Worm (Caenorhabditis elegans) whole organism, L1 larva: ENCODE measurements around the gene hid-1.

Source experiments
- C16A3.4 ChIP-seq: fragments of 150-350 bp; optimal IDR thresholded peaks from 2 replicates; lab custom pipeline; 2014; ENCODE audit warnings: missing biosample characterization, missing genetic modification characterization
- C34B4.2 ChIP-seq: sonication (generic microtip); optimal IDR thresholded peaks from 2 replicates; lab custom pipeline; 2017; ENCODE audit warnings: mild to moderate bottlenecking, missing genetic modification characterization, missing compliant biosample characterization
- Y116A8C.19 ChIP-seq: sonication (generic microtip); optimal IDR thresholded peaks from 2 replicates; lab custom pipeline; 2016; ENCODE audit warnings: missing compliant biosample characterization, missing genetic modification characterization, borderline replicate concordance
- alr-1 ChIP-seq: fragments of 200-800 bp; sonication (Bioruptor generic); optimal IDR thresholded peaks from 2 replicates; lab custom pipeline; 2018; ENCODE audit warnings: borderline replicate concordance, mild to moderate bottlenecking, missing genetic modification characterization, missing compliant biosample characterization
- ceh-8 ChIP-seq: fragments of 200-800 bp; sonication (Bioruptor generic); optimal IDR thresholded peaks from 2 replicates; lab custom pipeline; 2018; ENCODE audit warnings: mild to moderate bottlenecking, missing genetic modification characterization, moderate library complexity, missing compliant biosample characterization
- ceh-88 ChIP-seq: fragments of 200-800 bp; sonication (Bioruptor generic); IDR thresholded peaks from 2 replicates; pipeline ENCODE4 v1.3.6; 2022; ENCODE audit warnings: missing genetic modification characterization, missing compliant biosample characterization
- efl-1 ChIP-seq, 4 experiments: fragments of 150-350 bp; optimal IDR thresholded peaks in 3 of 4; peaks in 1 of 4; 1 replicate in 1 of 4; 2 replicates in 3 of 4; lab custom pipeline; 2014; ENCODE audit warnings: missing biosample characterization in 2 of 4, missing genetic modification characterization in 2 of 4, missing genetic modification reagents in 2 of 4
- efl-3 ChIP-seq: fragments of 200-800 bp; sonication (Bioruptor generic); optimal IDR thresholded peaks from 2 replicates; lab custom pipeline; 2018; ENCODE audit warnings: mild to moderate bottlenecking, missing genetic modification characterization, missing compliant biosample characterization
- elt-3 ChIP-seq, 6 experiments: fragments of 150-350 bp in 1 of 6; sonication (generic microtip); optimal IDR thresholded peaks; 2 replicates each; lab custom pipeline; 2017 to 2018; ENCODE audit warnings: missing biosample characterization in 6 of 6, missing genetic modification characterization in 6 of 6, inconsistent platforms in 1 of 6
- fkh-10 ChIP-seq: sonication (generic microtip); optimal IDR thresholded peaks from 2 replicates; lab custom pipeline; 2017; ENCODE audit warnings: missing biosample characterization, missing genetic modification reagents, missing genetic modification characterization
- fkh-8 ChIP-seq: sonication (generic microtip); optimal IDR thresholded peaks from 2 replicates; lab custom pipeline; 2016; ENCODE audit warnings: mild to moderate bottlenecking, missing genetic modification characterization, missing compliant biosample characterization
- fos-1 ChIP-seq: fragments of 150-350 bp; optimal IDR thresholded peaks from 2 replicates; lab custom pipeline; 2014; ENCODE audit warnings: missing biosample characterization, missing genetic modification characterization
- hlh-4 ChIP-seq: sonication (generic microtip); optimal IDR thresholded peaks from 2 replicates; lab custom pipeline; 2016; ENCODE audit warnings: mild to moderate bottlenecking, missing genetic modification characterization, missing compliant biosample characterization
- hpl-2 ChIP-seq: fragments of 150-350 bp; optimal IDR thresholded peaks from 2 replicates; lab custom pipeline; 2014; ENCODE audit warnings: missing biosample characterization, missing genetic modification reagents, missing genetic modification characterization
- isw-1 ChIP-seq: fragments of 200-800 bp; sonication (Bioruptor generic); IDR thresholded peaks from 2 replicates; pipeline ENCODE4 v1.3.6; 2022; ENCODE audit warnings: missing genetic modification characterization, missing compliant biosample characterization
- jun-1 ChIP-seq: fragments of 150-350 bp; optimal IDR thresholded peaks from 2 replicates; lab custom pipeline; 2014; ENCODE audit warnings: missing biosample characterization, missing genetic modification reagents, missing genetic modification characterization
- lin-13 ChIP-seq: fragments of 150-350 bp; optimal IDR thresholded peaks from 2 replicates; lab custom pipeline; 2014; ENCODE audit warnings: missing biosample characterization, missing genetic modification reagents, missing genetic modification characterization
- lin-14 ChIP-seq: fragments of 200-800 bp; sonication (Bioruptor generic); optimal IDR thresholded peaks from 2 replicates; lab custom pipeline; 2018; ENCODE audit warnings: mild to moderate bottlenecking, missing genetic modification characterization, moderate library complexity, missing compliant biosample characterization
- lin-15B ChIP-seq: fragments of 150-350 bp; sonication (generic microtip); optimal IDR thresholded peaks from 3 replicates; lab custom pipeline; 2014; ENCODE audit warnings: missing biosample characterization, missing genetic modification characterization
- lir-3 ChIP-seq: sonication (generic microtip); optimal IDR thresholded peaks from 2 replicates; lab custom pipeline; 2016; ENCODE audit warnings: mild to moderate bottlenecking, missing genetic modification characterization, moderate library complexity, missing compliant biosample characterization; ENCODE audit not compliant: poor library complexity
- mab-9 ChIP-seq: fragments of 200-800 bp; sonication (Bioruptor generic); IDR thresholded peaks from 2 replicates; pipeline ENCODE4 v1.3.6; 2022; ENCODE audit warnings: missing genetic modification reagents, missing genetic modification characterization, missing compliant biosample characterization
- mep-1 ChIP-seq: fragments of 150-350 bp; optimal IDR thresholded peaks from 2 replicates; lab custom pipeline; 2014; ENCODE audit warnings: missing biosample characterization, missing genetic modification characterization
- nhr-11 ChIP-seq: fragments of 150-350 bp; optimal IDR thresholded peaks from 2 replicates; lab custom pipeline; 2014; ENCODE audit warnings: missing biosample characterization, missing genetic modification characterization
- nhr-12 ChIP-seq: sonication (generic microtip); optimal IDR thresholded peaks from 2 replicates; lab custom pipeline; 2017; ENCODE audit warnings: missing biosample characterization, missing genetic modification characterization
- nhr-19 ChIP-seq: fragments of 200-800 bp; sonication (Bioruptor generic); conservative IDR thresholded peaks from 2 replicates; pipeline ENCODE4 v1.3.6; 2022; ENCODE audit warnings: missing genetic modification characterization, missing compliant biosample characterization
- nhr-47 ChIP-seq: sonication (generic microtip); optimal IDR thresholded peaks from 2 replicates; lab custom pipeline; 2016; ENCODE audit warnings: mild to moderate bottlenecking, missing genetic modification characterization, moderate library complexity, missing compliant biosample characterization
- nhr-84 ChIP-seq: sonication (generic microtip); optimal IDR thresholded peaks from 2 replicates; lab custom pipeline; 2017; ENCODE audit warnings: missing biosample characterization, missing genetic modification characterization
- nhr-90 ChIP-seq: sonication (generic microtip); optimal IDR thresholded peaks from 2 replicates; lab custom pipeline; 2016; ENCODE audit warnings: mild to moderate bottlenecking, missing genetic modification characterization, missing compliant biosample characterization; ENCODE audit not compliant: poor library complexity
- rnt-1 ChIP-seq: sonication (generic microtip); optimal IDR thresholded peaks from 2 replicates; lab custom pipeline; 2016; ENCODE audit warnings: mild to moderate bottlenecking, missing genetic modification characterization, moderate library complexity, missing compliant biosample characterization
- snpc-4 ChIP-seq: fragments of 150-350 bp; optimal IDR thresholded peaks from 2 replicates; lab custom pipeline; 2014; ENCODE audit warnings: missing biosample characterization, missing genetic modification characterization
- snu-23 ChIP-seq: sonication (generic microtip); optimal IDR thresholded peaks from 2 replicates; lab custom pipeline; 2016; ENCODE audit warnings: missing genetic modification characterization, missing compliant biosample characterization
- sox-4 ChIP-seq: sonication (generic microtip); optimal IDR thresholded peaks from 2 replicates; lab custom pipeline; 2016; ENCODE audit warnings: missing genetic modification characterization, missing compliant biosample characterization
- sup-37 ChIP-seq: fragments of 200-800 bp; sonication (Bioruptor generic); optimal IDR thresholded peaks from 2 replicates; lab custom pipeline; 2018; ENCODE audit warnings: mild to moderate bottlenecking, missing genetic modification characterization, missing compliant biosample characterization
- swsn-7 ChIP-seq: sonication (generic microtip); optimal IDR thresholded peaks from 2 replicates; lab custom pipeline; 2016; ENCODE audit warnings: missing genetic modification characterization, missing compliant biosample characterization
- tbx-2 ChIP-seq: sonication (generic microtip); optimal IDR thresholded peaks from 2 replicates; lab custom pipeline; 2016; ENCODE audit warnings: missing genetic modification characterization, missing compliant biosample characterization
- tlp-1 ChIP-seq: fragments of 150-350 bp; optimal IDR thresholded peaks from 2 replicates; lab custom pipeline; 2014; ENCODE audit warnings: missing biosample characterization, missing genetic modification characterization
- unc-130 ChIP-seq: fragments of 150-350 bp; optimal IDR thresholded peaks from 2 replicates; lab custom pipeline; 2017; ENCODE audit warnings: missing biosample characterization, missing genetic modification characterization, inconsistent platforms
- unc-98 ChIP-seq: fragments of 200-800 bp; sonication (Bioruptor generic); IDR thresholded peaks from 2 replicates; pipeline ENCODE4 v1.3.6; 2022; ENCODE audit warnings: missing genetic modification characterization, missing compliant biosample characterization
- vab-15 ChIP-seq: sonication (generic microtip); optimal IDR thresholded peaks from 2 replicates; lab custom pipeline; 2017; ENCODE audit warnings: missing genotype, mild to moderate bottlenecking, missing genetic modification characterization, missing compliant biosample characterization
- xbp-1 ChIP-seq: sonication (generic microtip); optimal IDR thresholded peaks from 2 replicates; lab custom pipeline; 2016; ENCODE audit warnings: missing genetic modification characterization, missing compliant biosample characterization

The hid-1 gene

DNA sequence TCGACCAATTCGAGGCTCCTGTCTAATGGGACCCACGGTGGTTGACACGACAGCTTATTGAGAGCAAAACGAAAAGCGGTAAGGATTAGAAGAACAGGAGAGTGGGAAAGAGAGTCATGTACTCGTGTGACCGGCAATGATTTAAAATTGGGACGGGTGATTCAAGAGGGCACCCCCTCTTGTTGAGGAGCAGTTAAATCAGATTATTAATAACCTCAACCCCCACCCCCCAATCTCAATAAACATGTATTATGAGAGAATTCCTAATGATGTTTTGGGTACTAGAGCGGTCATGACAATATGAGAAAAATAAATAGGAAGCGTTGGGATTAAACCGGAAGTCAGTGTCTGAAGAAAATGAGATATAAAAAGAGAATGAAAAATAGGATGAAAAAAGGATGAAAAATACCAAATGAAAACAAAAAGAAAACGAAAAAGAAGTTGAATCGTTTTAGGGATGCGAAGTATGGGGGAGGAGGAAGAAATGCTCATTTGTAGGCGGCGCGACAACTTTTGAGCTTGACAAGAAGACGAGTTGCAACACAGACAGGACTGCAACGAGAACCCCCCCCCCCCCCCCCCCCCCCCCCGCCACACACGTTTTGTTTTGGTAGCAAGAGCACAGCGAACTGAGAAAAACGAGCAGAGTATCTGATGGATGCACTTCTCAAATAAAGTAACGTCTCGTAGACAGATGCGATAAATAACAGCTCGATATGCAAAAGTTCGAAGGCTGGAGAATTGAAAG lies 28.3 kb downstream of the hid-1 start:
- TF ChIP-seq C34B4.2 (tag; lab: Kevin White, UChicago) (no peak), efl-1 (optimal IDR thresholded peaks at IDR 0.05; lab: Kevin White, UChicago) (no peak), efl-1 (GFP tag; optimal IDR thresholded peaks at IDR 0.05 in 1 of 2; lab: Kevin White, UChicago) (no peak), fos-1 (no peak), xbp-1 (no peak), ceh-8 (peak; percentile 2), jun-1 (no peak)

DNA sequence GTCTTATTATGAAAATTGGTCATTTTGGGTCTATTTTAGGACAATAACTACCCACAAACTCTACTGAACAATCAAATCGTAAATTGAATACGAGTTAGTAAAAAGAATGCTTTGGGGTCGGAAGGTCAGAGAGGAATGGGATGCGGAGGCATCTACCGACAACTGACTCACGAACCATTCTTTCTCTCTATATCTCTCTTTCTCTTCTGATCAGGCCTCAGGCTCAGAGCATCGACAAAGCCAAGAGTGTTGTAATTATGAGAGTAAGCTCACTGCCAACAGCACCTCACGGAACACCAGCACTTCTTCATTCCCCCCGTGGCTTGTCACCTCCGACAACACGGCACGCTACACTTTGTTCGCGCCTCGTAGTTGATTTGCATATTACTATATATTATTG lies 31.6 kb downstream of the hid-1 start:
- TF ChIP-seq rnt-1 (peak; percentile 23), mep-1 (tag; lab: Kevin White, UChicago) (no peak), nhr-19 (GFP tag; lab: Robert Waterston, UW) (no peak), C16A3.4 (tag; lab: Kevin White, UChicago) (no peak)

DNA sequence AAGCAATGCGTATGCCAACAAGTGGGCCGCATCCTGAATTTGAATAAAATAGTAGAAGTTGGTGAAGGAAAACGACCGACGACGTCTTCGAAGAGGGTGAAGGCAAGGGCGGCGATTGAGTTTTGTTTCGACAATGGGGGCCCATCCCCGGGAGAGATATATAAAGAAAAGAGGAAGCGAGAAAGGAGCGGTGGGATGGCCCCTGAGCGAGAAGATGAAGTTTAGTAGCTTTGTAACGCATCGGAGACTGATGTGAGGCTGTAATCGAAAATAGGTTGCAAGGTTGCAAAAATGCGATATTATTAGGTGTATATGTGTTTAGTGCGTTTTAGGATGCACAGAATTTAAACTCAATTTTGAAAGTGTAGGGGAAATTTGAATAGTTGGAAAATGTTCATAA lies 33.8 kb downstream of the hid-1 start:
- TF ChIP-seq unc-130, result no peak
- no peak for TF ChIP-seq tlp-1 (tag; lab: Kevin White, UChicago)
- no peak for TF ChIP-seq Y116A8C.19 (tag; lab: Kevin White, UChicago)
- TF ChIP-seq fkh-10 (GFP tag; lab: Kevin White, UChicago), result peak; percentile 52
- peak; percentile 19 for TF ChIP-seq lin-14 (GFP tag; lab: Kevin White, UChicago)

DNA sequence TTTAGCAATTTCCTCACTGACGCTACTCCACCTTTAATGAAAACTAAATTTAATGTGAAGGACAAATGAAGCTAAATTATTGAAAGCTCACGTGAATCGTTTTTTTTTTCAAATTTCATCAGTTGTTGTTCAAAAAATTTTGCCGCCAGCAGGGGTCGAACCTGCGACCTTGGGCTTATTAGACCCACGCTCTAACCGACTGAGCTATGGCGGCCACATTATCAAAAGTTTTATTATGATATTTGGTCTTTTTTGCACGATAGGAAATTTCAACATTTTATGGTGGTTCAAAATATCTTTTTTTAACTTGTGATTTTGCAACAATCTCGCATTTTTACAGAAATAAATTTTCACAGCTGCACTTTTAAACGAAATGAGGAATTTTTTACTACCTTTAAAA lies 37.2 kb downstream of the hid-1 start:
- TF ChIP-seq lin-13 (GFP tag; lab: Kevin White, UChicago), result no peak
- no peak for TF ChIP-seq hpl-2
- no peak for TF ChIP-seq xbp-1
- TF ChIP-seq unc-98 (GFP tag; lab: Robert Waterston, UW), result no peak
- TF ChIP-seq snpc-4 (tag; lab: Kevin White, UChicago), result no peak
- no peak for TF ChIP-seq isw-1 (GFP tag; lab: Robert Waterston, UW)
- no peak for TF ChIP-seq nhr-84 (tag; lab: Kevin White, UChicago)
- TF ChIP-seq Y116A8C.19 (tag; lab: Kevin White, UChicago), result no peak
- no peak for TF ChIP-seq tlp-1 (tag; lab: Kevin White, UChicago)
- TF ChIP-seq fkh-8 (tag; lab: Kevin White, UChicago), result no peak
- TF ChIP-seq ceh-88 (GFP tag; lab: Robert Waterston, UW), result no peak

DNA sequence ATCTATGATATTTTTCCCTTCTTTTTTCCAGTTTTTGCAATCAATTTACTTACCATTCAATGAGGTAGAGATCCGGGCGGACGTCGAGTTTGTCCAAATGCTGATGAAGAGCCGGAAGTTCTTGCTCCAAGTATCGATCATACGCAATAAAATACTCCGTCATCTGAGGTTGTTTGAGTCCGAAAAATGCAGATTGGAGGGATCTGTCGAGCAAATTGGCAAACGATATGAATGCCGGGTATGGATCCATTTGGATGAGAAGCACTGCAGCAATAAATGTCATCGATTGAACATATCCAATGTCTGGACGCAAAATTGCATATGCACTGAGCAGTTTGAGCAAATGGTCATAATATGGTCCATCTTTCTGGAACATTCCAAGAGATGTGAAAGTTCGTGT lies 38.3 kb downstream of the hid-1 start:
- no peak for TF ChIP-seq sup-37 (GFP tag; lab: Kevin White, UChicago)
- peak; percentile 96 for TF ChIP-seq alr-1
- TF ChIP-seq, all 84 proteins: peak for 1

DNA sequence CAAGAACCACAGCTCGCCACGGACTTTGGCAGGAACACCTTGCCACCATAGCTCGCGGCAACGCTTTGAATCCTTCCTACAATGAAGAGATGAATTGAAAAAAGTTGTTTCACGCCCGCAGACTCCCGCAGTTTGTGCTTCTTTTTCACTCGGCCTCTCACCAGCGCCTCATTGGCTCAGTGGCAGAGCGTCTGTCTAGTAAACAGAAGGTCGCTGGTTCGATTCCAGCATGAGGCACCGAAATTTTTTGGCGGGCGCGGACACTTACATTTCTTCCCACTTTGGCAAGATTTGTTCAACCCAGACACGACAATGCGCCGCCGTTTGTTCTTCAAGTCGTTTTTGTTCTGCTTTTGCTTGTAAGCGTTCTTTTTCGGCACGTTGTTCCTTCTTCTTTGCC lies 39.0 kb downstream of the hid-1 start:
- TF ChIP-seq vab-15 (tag; lab: Kevin White, UChicago), result no peak
- TF ChIP-seq nhr-12 (tag; lab: Kevin White, UChicago), result no peak
- TF ChIP-seq mab-9 (GFP tag; lab: Robert Waterston, UW), result no peak
- peak; percentile 17 for TF ChIP-seq xbp-1
- no peak for TF ChIP-seq snpc-4 (tag; lab: Kevin White, UChicago)
- TF ChIP-seq lir-3 (tag; lab: Kevin White, UChicago), result no peak
- TF ChIP-seq swsn-7, result peak; percentile 32
- TF ChIP-seq sox-4 (tag; lab: Kevin White, UChicago), result no peak
- peak; percentile 7 for TF ChIP-seq fkh-8 (tag; lab: Kevin White, UChicago)
- 0 out of 2 replicates have a peak, but pooled peaks have one; percentile 33 for TF ChIP-seq nhr-19 (GFP tag; lab: Robert Waterston, UW)
- no peak for TF ChIP-seq lin-15B (tag; lab: Kevin White, UChicago)
- TF ChIP-seq lin-14 (GFP tag; lab: Kevin White, UChicago), result peak; percentile 47
- TF ChIP-seq tlp-1 (tag; lab: Kevin White, UChicago), result no peak
- TF ChIP-seq rnt-1, result peak; percentile 52
- TF ChIP-seq nhr-47, result peak; percentile 51
- peak; percentile 38 for TF ChIP-seq nhr-90 (tag; lab: Kevin White, UChicago)
- TF ChIP-seq tbx-2 (tag; lab: Kevin White, UChicago), result no peak
- TF ChIP-seq snu-23 (GFP tag; lab: Kevin White, UChicago), result peak; percentile 57
- TF ChIP-seq efl-1 (optimal IDR thresholded peaks at IDR 0.05; lab: Kevin White, UChicago), result no peak
- TF ChIP-seq efl-1 (GFP tag; optimal IDR thresholded peaks at IDR 0.05 in 1 of 2; lab: Kevin White, UChicago), result no peak
- TF ChIP-seq hlh-4, result no peak
- TF ChIP-seq efl-3 (GFP tag; lab: Kevin White, UChicago), result no peak
- TF ChIP-seq fos-1, result no peak
- no peak for TF ChIP-seq nhr-11
- no peak for TF ChIP-seq ceh-88 (GFP tag; lab: Robert Waterston, UW)
- no peak for TF ChIP-seq elt-3 (tag; optimal IDR thresholded peaks at IDR 0.05; lab: Kevin White, UChicago)
